Fruit fly (Drosophila melanogaster) whole organism, embryonic: Measurements from ENCODE around the gene Cpr12A.
A peak's percentile ranks its signal among the peaks of the same experiment; 100 is the strongest.

Source experiments
- ATbp ChIP-seq: fragments of 200-800 bp; sonication (Bioruptor generic); optimal IDR thresholded peaks from 2 replicates; lab custom pipeline; 2017; ENCODE audit warnings: missing biosample characterization, mild to moderate bottlenecking, missing genetic modification characterization, missing genetic modification reagents
- Ada2b ChIP-seq: fragments of 200-800 bp; sonication (Bioruptor generic); IDR thresholded peaks from 2 replicates; pipeline ENCODE4 v1.3.6; 2022; ENCODE audit warnings: missing biosample characterization, missing genetic modification characterization
- Bgb ChIP-seq: fragments of 200-800 bp; sonication (Bioruptor generic); IDR thresholded peaks from 2 replicates; pipeline ENCODE4 v1.3.6; 2022; ENCODE audit warnings: missing biosample characterization, missing genetic modification characterization; ENCODE audit not compliant: partially characterized antibody
- CG10979 ChIP-seq: fragments of 200-800 bp; sonication (Bioruptor generic); optimal IDR thresholded peaks from 2 replicates; lab custom pipeline; 2018; ENCODE audit warnings: missing biosample characterization, mild to moderate bottlenecking, missing genetic modification characterization, moderate library complexity
- CG12769 ChIP-seq: fragments of 200-800 bp; sonication (Bioruptor generic); optimal IDR thresholded peaks from 2 replicates; lab custom pipeline; 2019; ENCODE audit warnings: missing biosample characterization, mild to moderate bottlenecking, missing genetic modification characterization, moderate library complexity
- CG13287 ChIP-seq: fragments of 200-800 bp; sonication (Bioruptor generic); IDR thresholded peaks from 2 replicates; pipeline ENCODE4 v1.3.6; 2022; ENCODE audit warnings: missing biosample characterization, missing genetic modification characterization; ENCODE audit not compliant: partially characterized antibody
- CG17568 ChIP-seq: fragments of 200-800 bp; sonication (Bioruptor generic); optimal IDR thresholded peaks from 2 replicates; lab custom pipeline; 2018; ENCODE audit warnings: missing biosample characterization, mild to moderate bottlenecking, missing genetic modification characterization, moderate library complexity
- CG1792 ChIP-seq: fragments of 200-800 bp; sonication (Bioruptor generic); optimal IDR thresholded peaks from 2 replicates; lab custom pipeline; 2016; ENCODE audit warnings: missing biosample characterization, missing genetic modification characterization
- CG18476 ChIP-seq: fragments of 200-800 bp; sonication (Bioruptor generic); optimal IDR thresholded peaks from 2 replicates; lab custom pipeline; 2016; ENCODE audit warnings: missing biosample characterization, mild to moderate bottlenecking, missing genetic modification characterization
- CG18599 ChIP-seq: fragments of 200-800 bp; sonication (Bioruptor generic); optimal IDR thresholded peaks from 3 replicates; lab custom pipeline; 2017; ENCODE audit warnings: missing biosample characterization, missing genetic modification characterization, mild to moderate bottlenecking, moderate library complexity, missing genetic modification reagents
- CG6272 ChIP-seq: fragments of 200-800 bp; sonication (Bioruptor generic); IDR thresholded peaks from 2 replicates; pipeline ENCODE4 v1.3.6; 2022; ENCODE audit warnings: missing biosample characterization, missing genetic modification characterization
- CG7357 ChIP-seq: fragments of 200-800 bp; sonication (Bioruptor generic); IDR thresholded peaks from 3 replicates; pipeline ENCODE4 v1.3.6; 2022; ENCODE audit warnings: missing biosample characterization, missing genetic modification characterization
- CG8359 ChIP-seq: fragments of 200-800 bp; sonication (Bioruptor generic); optimal IDR thresholded peaks from 2 replicates; lab custom pipeline; 2017; ENCODE audit warnings: missing biosample characterization, mild to moderate bottlenecking, missing genetic modification characterization, borderline replicate concordance
- CG9727 ChIP-seq: fragments of 200-800 bp; sonication (Bioruptor generic); optimal IDR thresholded peaks from 3 replicates; lab custom pipeline; 2017; ENCODE audit warnings: missing biosample characterization, mild to moderate bottlenecking, missing genetic modification characterization
- CTCF ChIP-seq: fragments of 200-800 bp; sonication (Bioruptor generic); optimal IDR thresholded peaks from 2 replicates; lab custom pipeline; 2017; ENCODE audit warnings: missing biosample characterization, mild to moderate bottlenecking, missing genetic modification characterization, moderate library complexity
- Camta ChIP-seq: fragments of 200-800 bp; sonication (Bioruptor generic); optimal IDR thresholded peaks from 2 replicates; lab custom pipeline; 2016; ENCODE audit warnings: missing biosample characterization, missing genetic modification characterization
- Dbx ChIP-seq: fragments of 200-800 bp; sonication (Bioruptor generic); IDR thresholded peaks from 3 replicates; pipeline ENCODE4 v1.3.6; 2022; ENCODE audit warnings: missing biosample characterization, missing genetic modification characterization
- Dip2 ChIP-seq: fragments of 200-800 bp; sonication (Bioruptor generic); IDR thresholded peaks from 2 replicates; pipeline ENCODE4 v1.3.6; 2022; ENCODE audit warnings: missing biosample characterization, missing genetic modification characterization
- Drgx ChIP-seq: fragments of 200-800 bp; sonication (Bioruptor generic); IDR thresholded peaks from 2 replicates; pipeline ENCODE4 v1.3.6; 2022; ENCODE audit warnings: missing biosample characterization, missing genetic modification characterization
- Hmr ChIP-seq: fragments of 200-800 bp; sonication (Bioruptor generic); optimal IDR thresholded peaks from 3 replicates; lab custom pipeline; 2017; ENCODE audit warnings: mild to moderate bottlenecking, missing biosample characterization, missing genetic modification reagents, missing genetic modification characterization
- Hr39 ChIP-seq: fragments of >200 bp; optimal IDR thresholded peaks from 2 replicates; lab custom pipeline; 2017
- Jarid2 ChIP-seq: fragments of 200-800 bp; sonication (Bioruptor generic); optimal IDR thresholded peaks from 3 replicates; lab custom pipeline; 2017; ENCODE audit warnings: mild to moderate bottlenecking, missing biosample characterization, missing genetic modification reagents, missing genetic modification characterization
- NFAT ChIP-seq: fragments of 200-800 bp; sonication (Bioruptor generic); IDR thresholded peaks from 2 replicates; pipeline ENCODE4 v1.3.6; 2022; ENCODE audit warnings: missing biosample characterization, missing genetic modification characterization
- Nf-YB ChIP-seq: fragments of 200-800 bp; sonication (Bioruptor generic); optimal IDR thresholded peaks from 3 replicates; lab custom pipeline; 2019; ENCODE audit warnings: missing biosample characterization, mild to moderate bottlenecking, missing genetic modification characterization, moderate library complexity
- Sox102F ChIP-seq: fragments of 200-800 bp; sonication (Bioruptor generic); optimal IDR thresholded peaks from 2 replicates; lab custom pipeline; 2018; ENCODE audit warnings: missing biosample characterization, mild to moderate bottlenecking, missing genetic modification characterization, moderate library complexity
- Sry-δ ChIP-seq: fragments of 200-800 bp; sonication (Bioruptor generic); optimal IDR thresholded peaks from 2 replicates; lab custom pipeline; 2016; ENCODE audit warnings: missing biosample characterization, missing genetic modification characterization
- Usf ChIP-seq: fragments of 200-800 bp; sonication (Bioruptor generic); optimal IDR thresholded peaks from 2 replicates; lab custom pipeline; 2017; ENCODE audit warnings: missing genotype, missing biosample characterization, missing genetic modification characterization
- crol ChIP-seq: fragments of 200-800 bp; sonication (Bioruptor generic); IDR thresholded peaks from 2 replicates; pipeline ENCODE4 v1.3.6; 2022; ENCODE audit warnings: missing biosample characterization, missing genetic modification characterization
- dm ChIP-seq: fragments of 200-800 bp; sonication (Bioruptor generic); optimal IDR thresholded peaks from 3 replicates; lab custom pipeline; 2016; ENCODE audit warnings: missing biosample characterization, missing genetic modification characterization
- exex ChIP-seq: fragments of 200-800 bp; sonication (Bioruptor generic); optimal IDR thresholded peaks from 4 replicates; lab custom pipeline; 2018; ENCODE audit warnings: missing biosample characterization, mild to moderate bottlenecking, missing genetic modification characterization, moderate library complexity
- fd96Cb ChIP-seq: fragments of 200-800 bp; sonication (Bioruptor generic); optimal IDR thresholded peaks from 2 replicates; lab custom pipeline; 2018; ENCODE audit warnings: missing biosample characterization, mild to moderate bottlenecking, missing genetic modification characterization, moderate library complexity
- lab ChIP-seq: fragments of 200-800 bp; sonication (Bioruptor generic); optimal IDR thresholded peaks from 3 replicates; lab custom pipeline; 2017; ENCODE audit warnings: missing biosample characterization, missing genetic modification characterization, mild to moderate bottlenecking, moderate library complexity, missing genetic modification reagents
- mirr ChIP-seq: fragments of 200-800 bp; sonication (Bioruptor generic); optimal IDR thresholded peaks from 3 replicates; lab custom pipeline; 2018; ENCODE audit warnings: missing biosample characterization, mild to moderate bottlenecking, missing genetic modification characterization
- nmo ChIP-seq: fragments of 200-800 bp; sonication (Bioruptor generic); optimal IDR thresholded peaks from 2 replicates; lab custom pipeline; 2018; ENCODE audit warnings: missing biosample characterization, mild to moderate bottlenecking, missing genetic modification characterization, moderate library complexity
- pnt ChIP-seq: fragments of 200-800 bp; sonication (Bioruptor generic); optimal IDR thresholded peaks from 3 replicates; lab custom pipeline; 2016; ENCODE audit warnings: missing biosample characterization, missing genetic modification characterization
- row ChIP-seq: fragments of 200-800 bp; sonication (Bioruptor generic); IDR thresholded peaks from 3 replicates; pipeline ENCODE4 v1.3.6; 2022; ENCODE audit warnings: missing biosample characterization, missing genetic modification characterization
- run ChIP-seq: fragments of 200-800 bp; sonication (Bioruptor generic); optimal IDR thresholded peaks from 3 replicates; lab custom pipeline; 2018; ENCODE audit warnings: missing biosample characterization, mild to moderate bottlenecking, missing genetic modification characterization
- sens ChIP-seq: fragments of 200-800 bp; sonication (Bioruptor generic); peaks from one replicate; lab custom pipeline; 2016; ENCODE audit warnings: missing biosample characterization, missing genetic modification characterization
- vfl ChIP-seq: fragments of 200-800 bp; sonication (Bioruptor generic); optimal IDR thresholded peaks from 2 replicates; lab custom pipeline; 2016; ENCODE audit warnings: missing biosample characterization, missing genetic modification characterization

Gene Cpr12A

dm6 chrX:13572382-13572781, 28.9 kb downstream of the Cpr12A start (continued):
- TF ChIP-seq sens (GFP tag; lab: Kevin White, UChicago) = peak; percentile 95
- TF ChIP-seq Sry-δ (GFP tag; lab: Kevin White, UChicago) = peak; percentile 6
- peak; percentile 56 for TF ChIP-seq row (GFP tag; lab: Robert Waterston, UW)
- peak; percentile 42 for TF ChIP-seq pnt
- TF ChIP-seq mirr (GFP tag; lab: Kevin White, UChicago) = no peak
- peak; percentile 73 for TF ChIP-seq nmo (GFP tag; lab: Kevin White, UChicago)
- 0 out of 2 replicates have a peak, but pooled peaks have one; percentile 39 for TF ChIP-seq Drgx (GFP tag; lab: Robert Waterston, UW)
- TF ChIP-seq Sox102F = peak; percentile 74
- TF ChIP-seq Camta (GFP tag; lab: Kevin White, UChicago) = peak; percentile 31
- TF ChIP-seq Jarid2 (GFP tag; lab: Kevin White, UChicago) = peak; percentile 7
- TF ChIP-seq dm = no peak
- TF ChIP-seq CG9727 = peak; percentile 45
- peak; percentile 32 for TF ChIP-seq CG8359

- TF ChIP-seq CG17568 (GFP tag; lab: Kevin White, UChicago) = no peak
- no peak for TF ChIP-seq Ada2b (GFP tag; lab: Robert Waterston, UW)
- peak; percentile 66 for TF ChIP-seq lab (GFP tag; lab: Kevin White, UChicago)
- no peak for TF ChIP-seq run (tag; lab: Kevin White, UChicago)
- TF ChIP-seq CG18599 (GFP tag; lab: Kevin White, UChicago) = no peak
- TF ChIP-seq exex = peak; percentile 62
- peak; percentile 24 for TF ChIP-seq mirr (GFP tag; lab: Kevin White, UChicago)
Observed at dm6 chrX:13579322-13579721, 35.9 kb downstream of the Cpr12A start.

dm6 chrX:13586888-13587287, 43.4 kb downstream of the Cpr12A start:
- peak; percentile 76 for TF ChIP-seq Dip2 (GFP tag; lab: Robert Waterston, UW)
- TF ChIP-seq CG6272 = no peak
- no peak for TF ChIP-seq Hmr (GFP tag; lab: Kevin White, UChicago)
- TF ChIP-seq CG18476 (GFP tag; lab: Kevin White, UChicago) = no peak
- no peak for TF ChIP-seq Dbx (GFP tag; lab: Robert Waterston, UW)
- peak; percentile 87 for TF ChIP-seq CTCF (GFP tag; lab: Kevin White, UChicago)
- TF ChIP-seq CG10979 = peak; percentile 82
- TF ChIP-seq, all 482 proteins: peak for 3

dm6 chrX:13593667-13594066, 50.2 kb downstream of the Cpr12A start:
- no peak for TF ChIP-seq CG13287 (GFP tag; lab: Robert Waterston, UW)
- TF ChIP-seq Bgb (GFP tag; lab: Robert Waterston, UW) = no peak
- peak; percentile 65 for TF ChIP-seq CG12769 (tag; lab: Kevin White, UChicago)
- no peak for TF ChIP-seq NFAT (GFP tag; lab: Robert Waterston, UW)
- TF ChIP-seq Nf-YB = no peak
- 0 out of 2 replicates have a peak, but pooled peaks have one; percentile 25 for TF ChIP-seq crol (GFP tag; lab: Robert Waterston, UW)
- TF ChIP-seq fd96Cb = no peak
- no peak for TF ChIP-seq Usf (GFP tag; lab: Kevin White, UChicago)
- TF ChIP-seq CG7357 = no peak
- no peak for TF ChIP-seq CG1792 (GFP tag; lab: Kevin White, UChicago)
- peak; percentile 90 for TF ChIP-seq Hr39 (lab: Kevin White, UChicago)
- TF ChIP-seq vfl = no peak
- TF ChIP-seq ATbp (GFP tag; lab: Kevin White, UChicago) = no peak
